Fruit fly (Drosophila melanogaster): ENCODE data around the gene wat.

DNA sequence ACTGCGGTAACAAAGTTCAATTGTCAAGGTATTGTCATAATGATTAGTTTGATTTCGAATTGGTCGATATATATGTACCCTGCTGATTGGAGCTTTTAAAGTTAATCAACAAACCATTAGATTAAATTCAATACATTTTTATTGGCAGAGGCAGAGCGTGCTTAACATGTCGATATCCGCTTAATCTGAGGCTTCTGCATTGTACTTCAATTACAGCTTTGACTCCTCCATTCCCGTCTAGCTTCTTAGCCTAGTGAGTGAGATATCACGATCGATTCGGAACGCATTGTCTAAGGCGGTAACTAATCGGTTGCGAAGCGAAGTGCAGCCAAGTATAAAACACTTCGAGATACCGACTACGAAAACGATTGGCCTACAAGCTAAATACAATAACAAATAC lies 12.3 kb upstream of the wat start, which contains the start of gene Ssl2:
- no peak for TF ChIP-seq ttk (optimal IDR thresholded peaks at IDR 0.05)
- TF ChIP-seq psq (optimal IDR thresholded peaks at IDR 0.05) = no peak
- no peak for TF ChIP-seq Sin3A (optimal IDR thresholded peaks at IDR 0.05)
